Worm (Caenorhabditis elegans) whole organism, mixed stage, embryonic: ENCODE results near the gene otub-3.

Experiments
- bed-3 ChIP-seq: fragments of 200-800 bp; sonication (Bioruptor generic); optimal IDR thresholded peaks from 3 replicates; lab custom pipeline; 2018; ENCODE audit warnings: mild to moderate bottlenecking, missing genetic modification characterization, moderate library complexity, missing compliant biosample characterization
- blmp-1 ChIP-seq: fragments of 150-350 bp; optimal IDR thresholded peaks from 2 replicates; lab custom pipeline; 2014; ENCODE audit warnings: missing biosample characterization, missing genetic modification characterization
- ceh-43 ChIP-seq: fragments of 200-800 bp; sonication (Bioruptor generic); optimal IDR thresholded peaks from 2 replicates; lab custom pipeline; 2018; ENCODE audit warnings: mild to moderate bottlenecking, missing genetic modification characterization, moderate library complexity, missing compliant biosample characterization
- drap-1 ChIP-seq: fragments of 200-800 bp; sonication (Bioruptor generic); optimal IDR thresholded peaks from 3 replicates; lab custom pipeline; 2018; ENCODE audit warnings: mild to moderate bottlenecking, missing genetic modification characterization, missing compliant biosample characterization
- elt-1 ChIP-seq: sonication (generic microtip); optimal IDR thresholded peaks from 2 replicates; lab custom pipeline; 2017; ENCODE audit warnings: missing genetic modification characterization, mild to moderate bottlenecking, missing compliant biosample characterization, antibody characterized with exemption, moderate library complexity, borderline replicate concordance; ENCODE audit not compliant: insufficient read depth
- elt-3 ChIP-seq: fragments of 150-350 bp; optimal IDR thresholded peaks from 2 replicates; lab custom pipeline; 2014; ENCODE audit warnings: missing biosample characterization, missing genetic modification characterization
- flh-1 ChIP-seq: fragments of 200-800 bp; sonication (Bioruptor generic); optimal IDR thresholded peaks from 2 replicates; lab custom pipeline; 2018; ENCODE audit warnings: mild to moderate bottlenecking, missing genetic modification characterization, moderate library complexity, missing compliant biosample characterization
- ham-2 ChIP-seq: fragments of 200-800 bp; sonication (Bioruptor generic); optimal IDR thresholded peaks from 2 replicates; lab custom pipeline; 2018; ENCODE audit warnings: mild to moderate bottlenecking, missing genetic modification characterization, missing compliant biosample characterization
- hlh-1 ChIP-seq: fragments of 150-350 bp; optimal IDR thresholded peaks from 2 replicates; lab custom pipeline; 2014; ENCODE audit warnings: missing biosample characterization, missing genetic modification reagents, missing genetic modification characterization
- lin-13 ChIP-seq: fragments of 150-350 bp; optimal IDR thresholded peaks from 2 replicates; lab custom pipeline; 2014; ENCODE audit warnings: missing biosample characterization, missing genetic modification characterization
- lin-32 ChIP-seq: fragments of 200-800 bp; sonication (Bioruptor generic); optimal IDR thresholded peaks from 2 replicates; lab custom pipeline; 2018; ENCODE audit warnings: mild to moderate bottlenecking, missing genetic modification characterization, missing compliant biosample characterization
- mls-2 ChIP-seq: sonication (generic microtip); optimal IDR thresholded peaks from 2 replicates; lab custom pipeline; 2016; ENCODE audit warnings: mild to moderate bottlenecking, missing genetic modification characterization, moderate library complexity, missing compliant biosample characterization
- nhr-12 ChIP-seq: fragments of 150-350 bp; optimal IDR thresholded peaks from 2 replicates; lab custom pipeline; 2014; ENCODE audit warnings: missing biosample characterization, missing genetic modification characterization
- nhr-28 ChIP-seq: fragments of 150-350 bp; optimal IDR thresholded peaks from 2 replicates; lab custom pipeline; 2014; ENCODE audit warnings: missing biosample characterization, missing genetic modification characterization
- nhr-76 ChIP-seq: sonication (generic microtip); optimal IDR thresholded peaks from 2 replicates; lab custom pipeline; 2017; ENCODE audit warnings: missing biosample characterization, missing genetic modification characterization
- unc-120 ChIP-seq: sonication (generic microtip); optimal IDR thresholded peaks from 2 replicates; lab custom pipeline; 2017; ENCODE audit warnings: missing genetic modification characterization, missing compliant biosample characterization; ENCODE audit not compliant: poor library complexity, severe bottlenecking
- unc-62 ChIP-seq: fragments of 150-350 bp; optimal IDR thresholded peaks from 2 replicates; lab custom pipeline; 2014; ENCODE audit warnings: missing biosample characterization, missing genetic modification reagents, missing genetic modification characterization
- ztf-11 ChIP-seq: fragments of 150-350 bp; optimal IDR thresholded peaks from 2 replicates; lab custom pipeline; 2014; ENCODE audit warnings: missing biosample characterization, missing genetic modification characterization

The otub-3 gene

DNA sequence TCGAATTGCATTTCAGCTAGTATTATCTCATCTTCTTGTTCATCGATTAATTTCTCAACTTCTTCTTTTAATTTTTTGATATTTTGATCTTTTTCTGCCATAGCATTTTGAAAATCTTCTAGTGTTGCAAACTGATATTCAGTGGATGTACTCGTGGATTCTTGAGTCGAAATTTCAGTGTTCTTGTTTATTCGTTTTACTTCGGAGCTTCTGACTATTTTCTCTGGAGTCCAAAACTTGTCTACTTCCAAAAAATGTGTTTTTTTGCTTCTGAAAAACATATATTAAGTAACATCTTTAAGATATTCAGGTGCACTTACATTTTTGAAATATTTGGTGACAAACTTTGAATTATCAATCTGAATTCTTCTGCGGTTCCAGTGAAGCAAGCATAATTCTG, 41.6 kb downstream of the otub-3 start, which contains the start of gene F20C5.5:
TSS of gene F20C5.5 (minus strand) at position 101 of the 400 bp plus-strand sequence.
- TF ChIP-seq drap-1 (GFP tag; lab: Kevin White, UChicago) (no peak), elt-3 (no peak), nhr-76 (tag; lab: Kevin White, UChicago) (no peak), ztf-11 (no peak), ceh-43 (GFP tag; lab: Kevin White, UChicago) (no peak), bed-3 (GFP tag; lab: Kevin White, UChicago) (no peak), blmp-1 (tag; lab: Kevin White, UChicago) (no peak), unc-120 (no peak), flh-1 (GFP tag; lab: Kevin White, UChicago) (no peak), lin-32 (GFP tag; lab: Kevin White, UChicago) (no peak), unc-62 (GFP tag; lab: Kevin White, UChicago) (no peak)

DNA sequence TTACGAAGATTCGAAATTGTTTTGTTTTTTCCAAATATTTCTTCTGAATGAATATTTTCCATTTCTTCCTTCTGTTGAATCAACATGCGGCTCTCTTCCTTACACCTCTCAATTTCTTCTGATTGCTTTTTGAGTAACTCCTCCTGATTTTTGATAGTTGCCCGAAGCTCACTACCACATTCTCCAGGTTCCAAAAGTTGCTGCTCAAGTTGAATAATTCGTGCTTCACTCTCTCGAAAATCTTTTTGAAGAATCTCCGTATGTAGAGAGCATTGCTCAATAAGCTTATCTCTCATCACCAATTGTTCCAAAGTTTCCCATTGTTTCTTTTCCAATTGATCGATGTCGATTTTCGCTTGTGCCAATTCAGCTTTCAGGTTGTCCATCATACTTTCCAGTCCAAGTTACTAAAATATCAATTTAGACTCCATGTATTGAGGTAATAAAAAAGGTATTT, 44.9 kb downstream of the otub-3 start, which contains the start of gene F20C5.6:
TSS of gene F20C5.6 (minus strand) at position 407 of the 457 bp plus-strand sequence.
- TF ChIP-seq elt-3: no peak
- TF ChIP-seq flh-1 (GFP tag; lab: Kevin White, UChicago): no peak
- TF ChIP-seq elt-1 (tag; lab: Kevin White, UChicago): no peak

DNA sequence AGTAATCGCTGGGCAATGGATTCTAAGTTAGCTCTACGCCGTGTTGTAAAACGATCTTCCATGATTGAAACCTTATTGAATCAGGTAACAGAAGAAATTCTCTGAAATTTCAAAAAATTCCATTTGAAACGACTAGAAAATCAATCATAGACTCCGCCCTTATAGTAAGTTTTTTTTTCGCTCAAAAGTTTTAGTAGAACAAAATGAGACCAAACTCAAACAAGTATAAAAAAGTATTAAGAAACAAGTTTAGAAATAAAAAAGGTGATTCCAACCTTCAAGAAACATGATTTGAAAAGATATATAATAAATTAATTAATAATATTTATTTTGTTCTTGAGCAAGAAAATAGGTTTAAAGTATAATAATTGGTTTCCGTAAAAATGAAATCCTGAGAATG, 50.1 kb downstream of the otub-3 start, which contains the start of gene C33D9.6:
TSS of gene C33D9.6 (minus strand) at position 101 of the 400 bp plus-strand sequence.
- TF ChIP-seq lin-13: no peak
- TF ChIP-seq mls-2: no peak
- no peak for TF ChIP-seq nhr-12 (tag; lab: Kevin White, UChicago)
- no peak for TF ChIP-seq ham-2 (GFP tag; lab: Kevin White, UChicago)
- TF ChIP-seq nhr-28: no peak
- TF ChIP-seq lin-32 (GFP tag; lab: Kevin White, UChicago): no peak
- TF ChIP-seq hlh-1 (tag; lab: Kevin White, UChicago): no peak
- no peak for TF ChIP-seq nhr-76 (tag; lab: Kevin White, UChicago)
